Fruit fly (Drosophila melanogaster): Measurements from ENCODE around the gene Spn28Db.

Gene Spn28Db

DNA sequence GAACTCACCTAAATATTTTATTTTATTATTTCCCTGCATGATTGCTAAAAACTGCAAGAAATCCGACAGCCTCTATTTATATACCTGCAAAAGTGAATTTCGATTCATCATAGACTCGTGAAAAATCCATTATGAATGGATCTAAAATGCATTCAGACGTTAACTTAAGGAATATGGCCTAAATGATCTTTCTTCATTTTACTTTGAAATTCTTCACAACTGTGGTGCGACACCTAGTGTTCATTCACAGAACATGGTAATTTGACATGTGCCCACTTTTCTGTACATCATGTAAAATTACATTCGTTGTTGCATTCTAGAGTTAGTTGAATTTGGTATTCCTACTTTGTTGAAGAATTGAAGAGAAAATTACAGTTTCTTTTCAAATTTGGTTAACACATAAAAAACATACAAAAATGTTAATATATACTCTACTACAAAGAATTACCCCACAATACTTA, at the start of gene Spn28Db:
TSS of gene Spn28Db (minus strand) at position 51 of the 461 bp plus-strand sequence.
- TF ChIP-seq CG32121 (GFP tag; IDR thresholded peaks at IDR 0.05) = no peak
- no peak for TF ChIP-seq Pif1A (GFP tag; optimal IDR thresholded peaks at IDR 0.05)
- peak; percentile 91 for TF ChIP-seq D1 (tag; optimal IDR thresholded peaks at IDR 0.05)

DNA sequence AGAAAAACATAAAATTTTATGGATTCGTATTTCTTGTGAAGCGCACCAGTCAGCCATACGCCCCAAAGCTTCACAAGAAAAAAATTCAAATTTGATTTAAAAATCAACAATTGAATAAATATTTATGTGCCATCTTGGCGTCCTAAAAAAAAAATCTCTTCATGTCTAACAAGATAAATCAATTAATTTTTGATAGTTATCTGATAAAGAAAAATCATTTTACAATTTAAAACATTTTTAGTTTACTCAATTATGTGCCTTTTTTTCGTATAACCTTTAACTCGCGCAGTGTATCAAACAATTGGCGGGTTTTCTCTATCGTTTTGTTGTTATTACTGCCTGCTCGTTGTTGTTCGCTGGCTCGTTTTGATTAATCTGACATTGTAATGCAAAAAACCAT, 48.0 kb upstream of the Spn28Db start:
- TF ChIP-seq CG8159 (tag; optimal IDR thresholded peaks at IDR 0.05) = no peak
- no peak for TF ChIP-seq rn (GFP tag; IDR thresholded peaks at IDR 0.05)
- TF ChIP-seq D1 (tag; optimal IDR thresholded peaks at IDR 0.05) = no peak
- peak; percentile 67 for TF ChIP-seq CG8301 (tag; optimal IDR thresholded peaks at IDR 0.05)
- TF ChIP-seq CG32121 (GFP tag; IDR thresholded peaks at IDR 0.05) = peak; percentile 76
- TF ChIP-seq Snoo (tag; optimal IDR thresholded peaks at IDR 0.05) = no peak
- peak; percentile 39; the same call in 1 of the 2 replicates for TF ChIP-seq Ets98B (GFP tag; IDR thresholded peaks at IDR 0.05)
- peak; percentile 54; the same call in 2 of the 3 replicates for TF ChIP-seq CG4496 (GFP tag; IDR thresholded peaks at IDR 0.05)
- TF ChIP-seq Pif1A (GFP tag; optimal IDR thresholded peaks at IDR 0.05) = no peak
- peak; percentile 10 for TF ChIP-seq CG9948 (tag; optimal IDR thresholded peaks at IDR 0.05)
- TF ChIP-seq CG34367 (tag; optimal IDR thresholded peaks at IDR 0.05) = no peak
- no peak for TF ChIP-seq CG13204 (GFP tag; optimal IDR thresholded peaks at IDR 0.05)
- no peak for TF ChIP-seq CG10348 (GFP tag; IDR thresholded peaks at IDR 0.05)
- TF ChIP-seq CG17806 (tag; optimal IDR thresholded peaks at IDR 0.05) = no peak
- TF ChIP-seq fd96Ca (GFP tag; IDR thresholded peaks at IDR 0.05) = no peak
- TF ChIP-seq CG14655 (GFP tag; optimal IDR thresholded peaks at IDR 0.05) = peak; percentile 43
- TF ChIP-seq gl (tag; optimal IDR thresholded peaks at IDR 0.05) = no peak
- TF ChIP-seq EcR (GFP tag; optimal IDR thresholded peaks at IDR 0.05) = no peak
- TF ChIP-seq CG15710 (tag; optimal IDR thresholded peaks at IDR 0.05) = no peak
- no peak for TF ChIP-seq Pif1B (GFP tag; optimal IDR thresholded peaks at IDR 0.05)
- TF ChIP-seq CG12605 (GFP tag; IDR thresholded peaks at IDR 0.05) = peak; percentile 29; the same call in 1 of the 2 replicates

DNA sequence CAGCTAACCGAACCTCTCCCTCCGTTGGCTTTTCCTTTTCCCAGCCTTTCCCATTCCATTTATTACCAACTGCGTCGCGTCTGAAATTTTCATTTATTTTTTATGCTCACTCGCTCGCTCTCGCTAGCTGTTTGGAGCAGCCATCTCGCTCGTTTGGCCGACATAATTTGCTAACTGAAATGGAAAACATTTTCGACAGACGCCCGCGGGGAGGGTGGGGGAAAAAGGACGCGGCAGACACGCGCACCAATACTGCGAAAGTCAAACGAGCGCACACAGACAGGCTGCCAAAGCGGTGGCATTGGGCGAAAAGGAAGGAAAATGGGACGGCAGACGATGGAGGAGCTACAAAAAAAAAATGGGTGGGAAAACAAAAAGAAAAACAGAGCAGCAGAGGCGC, 45.9 kb upstream of the Spn28Db start:
- TF ChIP-seq CG32121 (GFP tag; IDR thresholded peaks at IDR 0.05) (no peak), fd96Ca (GFP tag; IDR thresholded peaks at IDR 0.05) (no peak), CG14655 (GFP tag; optimal IDR thresholded peaks at IDR 0.05) (no peak), CG17806 (tag; optimal IDR thresholded peaks at IDR 0.05) (no peak), D1 (tag; optimal IDR thresholded peaks at IDR 0.05) (no peak), CG4496 (GFP tag; IDR thresholded peaks at IDR 0.05) (no peak), CG12605 (GFP tag; IDR thresholded peaks at IDR 0.05) (no peak), Ets98B (GFP tag; IDR thresholded peaks at IDR 0.05) (no peak)

DNA sequence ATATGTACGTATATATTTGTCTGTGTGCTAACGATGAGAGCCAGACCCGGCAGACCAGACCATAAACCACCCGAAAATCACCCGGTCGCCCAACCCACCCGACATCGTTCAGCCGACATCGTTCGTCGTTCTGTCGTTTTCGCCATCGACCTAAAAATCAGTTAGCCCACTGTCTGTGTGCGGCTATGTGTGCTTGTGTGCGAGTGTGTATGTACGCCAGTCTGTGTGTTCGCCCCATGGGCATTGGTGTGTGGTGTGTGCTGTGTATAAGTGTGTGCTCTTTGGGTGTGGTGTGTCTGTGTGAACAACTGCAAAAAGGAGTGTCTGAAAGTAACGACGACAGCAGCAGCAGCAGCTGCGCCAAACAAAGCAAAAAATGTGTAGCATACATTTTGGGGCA, 42.7 kb upstream of the Spn28Db start:
- TF ChIP-seq CG4496 (GFP tag; IDR thresholded peaks at IDR 0.05) (no peak), CG34367 (tag; optimal IDR thresholded peaks at IDR 0.05) (no peak), EcR (GFP tag; optimal IDR thresholded peaks at IDR 0.05) (no peak), Ets98B (GFP tag; IDR thresholded peaks at IDR 0.05) (no peak), CG8301 (tag; optimal IDR thresholded peaks at IDR 0.05) (no peak), CG10348 (GFP tag; IDR thresholded peaks at IDR 0.05) (no peak), rn (GFP tag; IDR thresholded peaks at IDR 0.05) (no peak)

DNA sequence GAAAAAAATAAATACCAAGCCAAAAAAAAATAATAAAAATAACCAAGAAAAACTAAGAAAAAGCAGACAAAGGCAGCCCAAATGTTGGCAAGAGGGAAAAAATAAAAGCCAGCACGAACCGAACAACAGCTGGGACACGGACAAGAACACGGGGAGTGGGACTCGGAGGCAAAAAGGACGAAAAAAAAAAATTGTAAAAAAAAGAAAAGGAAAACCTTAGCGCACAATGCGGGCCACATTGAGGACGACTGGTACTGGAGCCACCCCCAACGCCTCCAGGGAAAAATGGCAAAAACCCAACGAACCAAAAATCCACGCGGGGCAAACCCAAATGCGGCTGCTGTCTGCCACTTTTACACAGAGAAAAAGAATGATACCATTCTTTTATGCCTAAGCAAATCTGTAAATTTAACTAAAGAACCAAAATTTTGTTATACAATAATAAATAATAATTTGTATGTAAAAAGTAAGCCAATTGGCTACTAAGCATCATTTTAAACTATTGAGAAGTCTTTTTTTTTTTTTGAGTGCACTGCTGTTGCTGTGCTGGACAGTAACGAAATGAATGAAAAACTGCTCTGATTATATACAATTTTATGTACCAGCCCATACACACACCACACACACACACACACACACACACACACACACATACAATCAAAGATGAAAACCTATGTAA, 41.7 kb upstream of the Spn28Db start:
- TF ChIP-seq CG4496 (GFP tag; IDR thresholded peaks at IDR 0.05) (0 out of 3 replicates have a peak, but pooled peaks have one; percentile 15), CG15710 (tag; optimal IDR thresholded peaks at IDR 0.05) (peak; percentile 40), CG8159 (tag; optimal IDR thresholded peaks at IDR 0.05) (peak; percentile 69), CG8301 (tag; optimal IDR thresholded peaks at IDR 0.05) (peak; percentile 9), EcR (GFP tag; optimal IDR thresholded peaks at IDR 0.05) (no peak), CG34367 (tag; optimal IDR thresholded peaks at IDR 0.05) (no peak), CG13204 (GFP tag; optimal IDR thresholded peaks at IDR 0.05) (no peak), CG12605 (GFP tag; IDR thresholded peaks at IDR 0.05) (no peak), gl (tag; optimal IDR thresholded peaks at IDR 0.05) (no peak), Pif1B (GFP tag; optimal IDR thresholded peaks at IDR 0.05) (peak; percentile 16), Ets98B (GFP tag; IDR thresholded peaks at IDR 0.05) (peak; percentile 41; the same call in 1 of the 2 replicates), CG9948 (tag; optimal IDR thresholded peaks at IDR 0.05) (peak; percentile 40), Snoo (tag; optimal IDR thresholded peaks at IDR 0.05) (no peak), CG32121 (GFP tag; IDR thresholded peaks at IDR 0.05) (peak; percentile 68), rn (GFP tag; IDR thresholded peaks at IDR 0.05) (no peak), fd96Ca (GFP tag; IDR thresholded peaks at IDR 0.05) (peak; percentile 48; the same call in 2 of the 3 replicates), CG17806 (tag; optimal IDR thresholded peaks at IDR 0.05) (peak; percentile 42), CG14655 (GFP tag; optimal IDR thresholded peaks at IDR 0.05) (peak; percentile 34), CG10348 (GFP tag; IDR thresholded peaks at IDR 0.05) (0 out of 2 replicates have a peak, but pooled peaks have one; percentile 35), D1 (tag; optimal IDR thresholded peaks at IDR 0.05) (no peak), Pif1A (GFP tag; optimal IDR thresholded peaks at IDR 0.05) (no peak)

DNA sequence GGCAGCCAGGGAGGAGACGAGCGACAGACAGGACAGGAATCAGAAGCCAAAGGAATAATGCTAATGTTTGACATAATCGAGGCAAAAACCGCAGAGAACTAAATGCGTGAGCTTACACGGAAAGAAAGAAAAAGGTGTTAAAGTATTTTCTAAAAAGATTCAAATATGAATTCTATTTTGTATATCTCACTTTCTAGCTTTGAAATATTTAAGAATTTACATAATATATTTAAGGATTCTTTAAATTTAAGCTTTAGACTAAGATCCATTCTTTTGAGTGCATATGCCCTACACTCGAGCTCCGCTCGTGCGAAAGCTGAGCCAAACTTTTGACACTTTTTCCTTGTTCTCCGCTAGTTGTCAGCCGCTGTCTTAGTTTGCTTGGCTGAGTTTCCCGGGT, 40.7 kb upstream of the Spn28Db start:
- TF ChIP-seq Pif1B (GFP tag; optimal IDR thresholded peaks at IDR 0.05) (no peak), CG15710 (tag; optimal IDR thresholded peaks at IDR 0.05) (no peak), CG4496 (GFP tag; IDR thresholded peaks at IDR 0.05) (no peak), CG17806 (tag; optimal IDR thresholded peaks at IDR 0.05) (no peak), CG8301 (tag; optimal IDR thresholded peaks at IDR 0.05) (no peak), fd96Ca (GFP tag; IDR thresholded peaks at IDR 0.05) (no peak), Ets98B (GFP tag; IDR thresholded peaks at IDR 0.05) (no peak), CG12605 (GFP tag; IDR thresholded peaks at IDR 0.05) (no peak), Pif1A (GFP tag; optimal IDR thresholded peaks at IDR 0.05) (no peak), D1 (tag; optimal IDR thresholded peaks at IDR 0.05) (no peak)

Measured in whole organism, pupa.